Fruit fly (Drosophila melanogaster) whole organism: ENCODE results near the gene Cyp313a4.

Experiments used
- CG8478 ChIP-seq: fragments of >200 bp; optimal IDR thresholded peaks from 2 replicates; lab custom pipeline; 2018; ENCODE audit warnings: inconsistent platforms
- Dll ChIP-seq: fragments of >200 bp; optimal IDR thresholded peaks from 2 replicates; lab custom pipeline; 2017
- EcR ChIP-seq, 2 experiments: fragments of >200 bp; optimal IDR thresholded peaks; 2 replicates each; lab custom pipeline; 2017; ENCODE audit warnings: missing biosample characterization in 2 of 2, missing genetic modification characterization in 2 of 2, missing genetic modification reagents in 2 of 2
- pan ChIP-seq: fragments of >200 bp; optimal IDR thresholded peaks from 2 replicates; lab custom pipeline; 2017
- psq ChIP-seq: fragments of >200 bp; optimal IDR thresholded peaks from 2 replicates; lab custom pipeline; 2017
- usp ChIP-seq: fragments of >200 bp; optimal IDR thresholded peaks from 2 replicates; lab custom pipeline; 2017; ENCODE audit warnings: missing biosample characterization, missing genetic modification characterization, mixed read lengths

Cyp313a4 gene

DNA sequence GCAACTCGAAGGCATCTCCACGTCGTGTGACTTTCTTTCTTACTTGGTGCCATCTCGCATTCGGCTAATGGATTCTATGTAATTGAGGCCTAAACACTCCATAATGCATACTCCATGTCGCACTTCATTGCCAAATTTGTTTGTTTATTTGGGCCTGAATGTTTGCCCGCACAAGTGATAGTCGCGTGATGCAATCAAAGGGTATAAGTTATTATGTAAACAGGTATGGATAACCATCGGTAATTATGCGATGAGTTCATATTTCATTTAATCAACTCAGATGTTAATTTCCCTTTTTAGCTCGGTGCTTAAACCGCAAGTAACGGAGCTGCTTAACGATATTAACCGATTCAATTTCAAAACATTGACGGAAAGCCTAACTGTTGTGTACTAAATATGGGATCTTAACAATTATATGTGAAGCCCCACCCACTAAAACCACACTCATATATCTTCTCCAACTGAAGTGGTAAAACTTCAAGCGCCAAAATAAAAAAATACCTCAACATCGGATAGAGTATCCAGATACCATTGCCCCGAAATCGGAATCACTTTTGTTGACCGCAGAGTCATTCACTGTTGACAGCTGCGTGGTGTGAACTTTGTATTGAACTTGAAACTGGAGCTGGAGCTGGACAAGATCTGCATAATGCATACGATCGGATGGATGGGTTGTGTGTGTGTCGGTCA is 36.4 kb downstream of the Cyp313a4 start:
- TF ChIP-seq Dll (lab: Kevin White, UChicago) (no peak), pan (lab: Kevin White, UChicago) (no peak), usp (no peak), EcR (GFP tag; optimal IDR thresholded peaks at IDR 0.05; lab: Kevin White, UChicago) (no peak), psq (lab: Kevin White, UChicago) (no peak), CG8478 (lab: Kevin White, UChicago) (no peak)

DNA sequence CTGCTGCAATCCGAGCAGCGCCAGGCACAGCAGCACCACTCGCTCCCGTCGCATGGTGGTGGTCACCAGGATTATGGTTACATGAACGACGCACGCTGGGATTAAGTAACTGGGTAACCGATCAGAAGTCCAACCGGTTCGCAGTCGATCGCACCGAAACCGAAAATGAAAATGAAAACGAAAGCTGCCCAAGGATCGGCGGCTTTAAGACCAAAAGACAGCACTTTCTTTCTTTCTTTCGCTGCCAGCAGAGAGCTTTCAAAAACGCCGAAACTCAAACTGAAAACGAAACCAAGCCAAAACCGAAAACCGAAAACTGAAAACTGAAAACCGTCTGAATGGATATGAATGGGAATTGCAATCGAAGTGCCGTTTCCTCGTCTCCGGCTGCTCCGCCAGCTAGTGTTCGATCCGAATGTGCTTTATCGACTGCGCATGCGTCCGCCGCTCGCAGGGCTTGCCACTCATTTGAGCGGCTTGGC is 39.1 kb downstream of the Cyp313a4 start, which contains the start of gene CG6753:
Gene CG6753 (minus strand): TSS at position 432 of the 482 bp plus-strand sequence.
- TF ChIP-seq usp (no peak), Dll (lab: Kevin White, UChicago) (no peak), EcR (GFP tag; optimal IDR thresholded peaks at IDR 0.05; lab: Kevin White, UChicago) (no peak), pan (lab: Kevin White, UChicago) (no peak), psq (lab: Kevin White, UChicago) (no peak), CG8478 (lab: Kevin White, UChicago) (no peak)

DNA sequence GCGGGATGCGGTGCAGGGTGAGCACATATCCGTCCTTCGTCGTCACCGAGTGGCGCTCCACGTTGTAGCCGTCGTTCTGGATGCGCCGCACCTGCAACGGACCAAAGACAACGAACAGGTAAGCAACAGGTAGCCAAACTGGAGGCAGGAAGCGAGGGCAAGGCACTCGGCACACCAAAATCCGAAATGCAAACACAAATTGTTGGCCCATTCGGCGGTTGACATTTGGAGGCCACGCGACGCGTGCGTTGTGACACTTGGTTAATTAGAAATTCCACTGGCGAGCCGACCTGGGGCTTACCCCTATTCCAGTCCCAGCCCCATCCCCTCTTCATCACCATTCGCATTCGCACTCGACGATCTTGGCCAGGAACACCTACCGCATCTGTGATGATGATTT is 39.6 kb downstream of the Cyp313a4 start:
- TF ChIP-seq psq (lab: Kevin White, UChicago) (no peak), pan (lab: Kevin White, UChicago) (no peak), Dll (lab: Kevin White, UChicago) (no peak), CG8478 (lab: Kevin White, UChicago) (no peak), EcR (GFP tag; optimal IDR thresholded peaks at IDR 0.05; lab: Kevin White, UChicago) (no peak), usp (no peak)

DNA sequence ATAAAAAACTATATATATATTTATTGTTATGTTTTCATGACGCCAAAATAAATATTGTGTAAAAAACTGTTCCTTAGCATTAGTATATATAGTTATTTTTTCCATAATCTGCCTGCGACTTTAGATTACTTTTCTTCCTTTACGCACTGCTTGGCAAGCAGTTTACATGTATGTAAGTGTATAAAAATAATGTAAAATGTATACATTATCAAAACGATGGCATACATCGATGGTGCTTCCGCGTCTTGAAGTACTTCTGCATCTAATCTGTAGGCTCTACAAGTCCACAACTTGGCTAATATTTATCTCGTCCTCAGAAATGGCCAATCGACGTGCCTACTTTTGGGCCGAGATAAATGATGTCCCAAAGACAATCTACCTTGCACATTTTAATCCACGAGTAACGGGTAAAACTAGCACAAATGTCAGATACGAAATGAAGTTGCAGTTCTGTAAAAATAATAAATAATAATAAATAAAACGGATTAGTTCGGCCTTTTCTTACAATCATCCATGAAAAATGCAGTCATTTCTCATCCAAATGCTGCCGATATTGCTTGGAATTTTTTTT is 43.1 kb downstream of the Cyp313a4 start, which contains the start of gene CG11608:
Gene CG11608 (plus strand): TSS at position 521 of the 571 bp plus-strand sequence.
- TF ChIP-seq Dll (lab: Kevin White, UChicago) (no peak), pan (lab: Kevin White, UChicago) (no peak), psq (lab: Kevin White, UChicago) (no peak), CG8478 (lab: Kevin White, UChicago) (no peak)

DNA sequence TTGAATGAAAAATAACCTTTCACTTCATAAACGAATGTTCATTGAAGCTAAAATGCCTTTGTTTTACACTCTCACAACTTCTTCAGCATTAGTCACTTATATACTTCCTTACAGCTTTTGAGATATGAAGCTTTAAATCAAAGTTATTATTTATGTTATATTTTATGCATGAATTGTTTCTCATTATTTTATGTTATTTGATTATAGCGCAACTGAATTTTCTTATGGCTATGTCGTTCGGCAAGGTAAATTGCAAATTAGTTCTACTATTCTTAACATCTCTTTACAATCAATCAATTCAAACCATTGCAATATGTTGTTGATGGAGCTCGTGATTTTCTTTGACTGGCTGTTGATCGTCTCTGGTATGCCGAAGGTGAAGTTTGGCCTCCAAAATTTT is 44.9 kb downstream of the Cyp313a4 start, which contains the start of gene CG11600:
Gene CG11600 (plus strand): TSS at position 301 of the 400 bp plus-strand sequence.
- TF ChIP-seq pan (lab: Kevin White, UChicago) (no peak), usp (no peak), psq (lab: Kevin White, UChicago) (no peak), EcR (GFP tag; optimal IDR thresholded peaks at IDR 0.05; lab: Kevin White, UChicago) (no peak), Dll (lab: Kevin White, UChicago) (no peak), CG8478 (lab: Kevin White, UChicago) (no peak)

DNA sequence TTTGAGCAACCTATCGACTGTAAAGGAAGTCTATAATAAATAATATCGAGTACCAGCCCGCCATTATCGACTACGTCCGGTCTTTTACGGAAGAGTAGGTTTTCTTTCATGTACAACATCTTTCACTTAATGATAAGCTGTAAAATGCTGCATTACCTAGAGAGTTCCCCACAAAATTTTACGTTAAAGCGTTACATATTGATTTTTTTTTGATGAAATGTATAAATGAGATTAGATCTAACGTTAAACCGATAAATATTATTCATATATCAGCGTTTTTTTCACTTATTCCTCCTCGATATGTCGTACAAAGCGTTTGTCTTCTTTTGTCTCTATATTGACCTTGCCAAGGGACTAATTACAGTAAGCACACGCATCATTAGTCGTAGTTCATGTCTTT is 46.6 kb downstream of the Cyp313a4 start, which contains the start of gene CG11598:
Gene CG11598 (plus strand): TSS at position 301 of the 400 bp plus-strand sequence.
- no peak for TF ChIP-seq CG8478 (lab: Kevin White, UChicago)
- TF ChIP-seq psq (lab: Kevin White, UChicago), result no peak

DNA sequence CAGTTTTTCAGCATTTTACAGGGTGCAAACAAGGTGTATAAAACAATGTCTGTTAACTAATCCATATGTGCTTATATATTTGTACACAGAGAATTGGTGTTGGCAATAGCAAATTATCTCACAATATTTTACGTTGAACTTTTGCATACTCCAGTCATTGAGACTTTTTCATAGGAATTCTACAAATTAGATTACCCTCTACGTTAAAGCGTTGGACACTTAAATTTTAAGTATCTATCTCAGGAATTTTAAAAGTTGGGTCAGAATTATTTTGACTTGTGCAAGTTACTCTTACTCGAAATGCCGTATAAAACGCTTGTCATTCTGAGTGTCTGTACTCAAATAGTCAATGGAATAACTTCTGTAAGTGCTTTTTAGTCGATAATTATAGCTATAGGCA is 48.1 kb downstream of the Cyp313a4 start, which contains the start of gene CG18530:
Gene CG18530 (plus strand): TSS at position 301 of the 400 bp plus-strand sequence.
- no peak for TF ChIP-seq psq (lab: Kevin White, UChicago)

DNA sequence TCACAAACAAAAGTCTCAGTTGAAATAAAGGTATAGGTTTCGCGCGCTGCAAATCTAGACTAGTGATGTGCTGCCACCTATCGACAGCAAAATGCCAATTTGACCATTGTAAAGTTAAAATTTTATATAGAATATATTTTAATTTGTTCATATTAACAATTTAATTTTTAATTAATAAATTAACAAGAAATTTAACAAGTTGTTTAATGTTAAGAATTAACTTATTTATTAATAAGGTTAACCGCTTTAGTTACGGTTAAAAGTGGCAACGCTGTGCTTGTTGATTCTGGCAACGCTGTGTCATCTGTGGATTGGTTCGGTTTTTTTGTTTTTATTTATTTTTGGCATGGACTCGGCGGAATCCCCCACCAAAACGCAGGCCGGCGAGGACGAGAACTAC is 50.8 kb downstream of the Cyp313a4 start, which contains the start of gene Not10:
Gene Not10 (plus strand): TSS at position 279 of the 400 bp plus-strand sequence.
- TF ChIP-seq usp (no peak), psq (lab: Kevin White, UChicago) (no peak), EcR (GFP tag; optimal IDR thresholded peaks at IDR 0.05; lab: Kevin White, UChicago) (no peak), Dll (lab: Kevin White, UChicago) (no peak), pan (lab: Kevin White, UChicago) (no peak), CG8478 (lab: Kevin White, UChicago) (no peak)
